Fruit fly (Drosophila melanogaster) whole organism, embryonic: ENCODE measurements around the gene CG45676.

Source experiments
- Awh ChIP-seq: fragments of 200-800 bp; sonication (Bioruptor generic); IDR thresholded peaks from 2 replicates; pipeline ENCODE4, ENCODE4 v1.3.6; 2022; ENCODE audit warnings: missing biosample characterization, missing genetic modification characterization
- CG10654 ChIP-seq: fragments of 200-800 bp; sonication (Bioruptor generic); optimal IDR thresholded peaks from 2 replicates; lab custom pipeline; 2016; ENCODE audit warnings: missing biosample characterization, missing genetic modification characterization
- CG11695 ChIP-seq: fragments of 200-800 bp; sonication (Bioruptor generic); IDR thresholded peaks from 3 replicates; pipeline ENCODE4 v1.3.6; 2022; ENCODE audit warnings: missing biosample characterization, missing genetic modification characterization
- CG12236 ChIP-seq: fragments of 200-800 bp; sonication (Bioruptor generic); optimal IDR thresholded peaks from 2 replicates; lab custom pipeline; 2016; ENCODE audit warnings: missing biosample characterization, missing genetic modification characterization
- CG1233 ChIP-seq: fragments of 200-800 bp; sonication (Bioruptor generic); optimal IDR thresholded peaks from 4 replicates; lab custom pipeline; 2018; ENCODE audit warnings: missing biosample characterization, mild to moderate bottlenecking, missing genetic modification characterization
- CG15011 ChIP-seq: fragments of 200-800 bp; sonication (Bioruptor generic); optimal IDR thresholded peaks from 3 replicates; lab custom pipeline; 2018; ENCODE audit warnings: missing biosample characterization, mild to moderate bottlenecking, missing genetic modification characterization
- CG17186 ChIP-seq: fragments of 200-800 bp; sonication (Bioruptor generic); optimal IDR thresholded peaks from 3 replicates; lab custom pipeline; 2017; ENCODE audit warnings: missing biosample characterization, missing genetic modification reagents, missing genetic modification characterization
- CG3281 ChIP-seq: fragments of 200-800 bp; sonication (Bioruptor generic); optimal IDR thresholded peaks from 3 replicates; lab custom pipeline; 2017; ENCODE audit warnings: missing biosample characterization, mild to moderate bottlenecking, missing genetic modification characterization
- CG33557 ChIP-seq: fragments of 200-800 bp; sonication (Bioruptor generic); optimal IDR thresholded peaks from 2 replicates; lab custom pipeline; 2019; ENCODE audit warnings: missing biosample characterization, mild to moderate bottlenecking, missing genetic modification characterization, moderate library complexity
- CG3407 ChIP-seq: fragments of 200-800 bp; sonication (Bioruptor generic); optimal IDR thresholded peaks from 2 replicates; lab custom pipeline; 2018; ENCODE audit warnings: missing biosample characterization, mild to moderate bottlenecking, missing genetic modification characterization
- CG34376 ChIP-seq: fragments of 200-800 bp; sonication (Bioruptor generic); optimal IDR thresholded peaks from 2 replicates; lab custom pipeline; 2018; ENCODE audit warnings: missing biosample characterization, mild to moderate bottlenecking, missing genetic modification characterization
- CG6654 ChIP-seq: fragments of 200-800 bp; sonication (Bioruptor generic); optimal IDR thresholded peaks from 2 replicates; lab custom pipeline; 2017; ENCODE audit warnings: missing biosample characterization, mild to moderate bottlenecking, missing genetic modification characterization
- CG6689 ChIP-seq: fragments of 200-800 bp; sonication (Bioruptor generic); IDR thresholded peaks from 2 replicates; pipeline ENCODE4 v1.3.6; 2022; ENCODE audit warnings: missing biosample characterization, missing genetic modification characterization
- CG7786 ChIP-seq: fragments of 200-800 bp; sonication (Bioruptor generic); optimal IDR thresholded peaks from 2 replicates; lab custom pipeline; 2016; ENCODE audit warnings: missing biosample characterization, missing genetic modification characterization
- CHES-1-like ChIP-seq: fragments of 200-800 bp; sonication (Bioruptor generic); optimal IDR thresholded peaks from 2 replicates; lab custom pipeline; 2016; ENCODE audit warnings: missing biosample characterization, missing genetic modification characterization
- Camta ChIP-seq: fragments of 200-800 bp; sonication (Bioruptor generic); optimal IDR thresholded peaks from 2 replicates; lab custom pipeline; 2016; ENCODE audit warnings: missing biosample characterization, missing genetic modification characterization
- D ChIP-seq, 2 experiments: fragments of 200-800 bp in 1 of 2; fragments of >200 bp in 1 of 2; sonication (Bioruptor generic) in 1 of 2; optimal IDR thresholded peaks; 2 replicates in 1 of 2; 3 replicates in 1 of 2; lab custom pipeline; 2017; ENCODE audit warnings: mild to moderate bottlenecking in 1 of 2, missing biosample characterization in 1 of 2, missing genetic modification characterization in 1 of 2, missing genetic modification reagents in 1 of 2
- Dip3 ChIP-seq: fragments of 200-800 bp; sonication (Bioruptor generic); optimal IDR thresholded peaks from 3 replicates; lab custom pipeline; 2016; ENCODE audit warnings: missing biosample characterization, missing genetic modification characterization
- HLH4C ChIP-seq: fragments of 200-800 bp; sonication (Bioruptor generic); IDR thresholded peaks from 3 replicates; pipeline ENCODE4 v1.3.6; 2022; ENCODE audit warnings: missing biosample characterization, missing genetic modification characterization; ENCODE audit not compliant: partially characterized antibody
- Hr39 ChIP-seq: fragments of >200 bp; optimal IDR thresholded peaks from 2 replicates; lab custom pipeline; 2017
- Lpt ChIP-seq: fragments of >200 bp; optimal IDR thresholded peaks from 2 replicates; lab custom pipeline; 2018; ENCODE audit warnings: missing biosample characterization, missing genetic modification characterization
- Med ChIP-seq: fragments of 200-800 bp; sonication (Bioruptor generic); peaks from one replicate; lab custom pipeline; 2016; ENCODE audit warnings: missing biosample characterization, missing genetic modification characterization, mild to moderate bottlenecking, inconsistent platforms, moderate library complexity
- Oli ChIP-seq: fragments of 200-800 bp; sonication (Bioruptor generic); optimal IDR thresholded peaks from 2 replicates; lab custom pipeline; 2018; ENCODE audit warnings: missing biosample characterization, mild to moderate bottlenecking, missing genetic modification characterization, moderate library complexity
- Sin3A ChIP-seq: fragments of >200 bp; optimal IDR thresholded peaks from 2 replicates; lab custom pipeline; 2018
- Taf1 ChIP-seq: fragments of 200-800 bp; sonication (Bioruptor generic); IDR thresholded peaks from 2 replicates; pipeline ENCODE4 v1.3.6; 2022; ENCODE audit warnings: missing biosample characterization, missing genetic modification characterization
- Tbp ChIP-seq: fragments of >200 bp; optimal IDR thresholded peaks from 2 replicates; lab custom pipeline; 2018; ENCODE audit warnings: missing biosample characterization, missing genetic modification characterization
- az2 ChIP-seq: fragments of 200-800 bp; sonication (Bioruptor generic); optimal IDR thresholded peaks from 3 replicates; lab custom pipeline; 2016; ENCODE audit warnings: missing biosample characterization, missing genetic modification characterization
- dimm ChIP-seq: fragments of 200-800 bp; sonication (Bioruptor generic); IDR thresholded peaks from 2 replicates; pipeline ENCODE4 v1.3.6; 2022; ENCODE audit warnings: missing biosample characterization, missing genetic modification characterization
- gce ChIP-seq: fragments of 200-800 bp; sonication (Bioruptor generic); IDR thresholded peaks from 3 replicates; pipeline ENCODE4 v1.3.6; 2022; ENCODE audit warnings: missing biosample characterization, missing genetic modification characterization
- gro ChIP-seq: fragments of 200-800 bp; sonication (Bioruptor generic); optimal IDR thresholded peaks from 2 replicates; lab custom pipeline; 2016; ENCODE audit warnings: missing biosample characterization, missing genetic modification characterization
- gsb ChIP-seq: fragments of 200-800 bp; sonication (Bioruptor generic); IDR thresholded peaks from 2 replicates; pipeline ENCODE4 v1.3.6; 2022; ENCODE audit warnings: missing biosample characterization, missing genetic modification characterization
- gsb-n ChIP-seq: fragments of 200-800 bp; sonication (Bioruptor generic); optimal IDR thresholded peaks from 3 replicates; lab custom pipeline; 2018; ENCODE audit warnings: missing biosample characterization, mild to moderate bottlenecking, missing genetic modification characterization
- hb ChIP-seq: fragments of 200-800 bp; sonication (Bioruptor generic); IDR thresholded peaks from 3 replicates; pipeline ENCODE4 v1.3.6; 2022; ENCODE audit warnings: missing biosample characterization, missing genetic modification characterization; ENCODE audit not compliant: partially characterized antibody
- hbn ChIP-seq: fragments of 200-800 bp; sonication (Bioruptor generic); IDR thresholded peaks from 2 replicates; pipeline ENCODE4 v1.3.6; 2022; ENCODE audit warnings: missing biosample characterization, missing genetic modification characterization; ENCODE audit not compliant: partially characterized antibody
- hkb ChIP-seq, 2 experiments: fragments of 200-800 bp in 1 of 2; fragments of >200 bp in 1 of 2; sonication (Bioruptor generic) in 1 of 2; IDR thresholded peaks in 1 of 2; optimal IDR thresholded peaks in 1 of 2; 2 replicates each; pipeline versions ENCODE4 v1.3.6 to Lab custom; 2017 to 2022; ENCODE audit warnings: missing biosample characterization in 1 of 2, missing genetic modification characterization in 1 of 2
- ind ChIP-seq: fragments of 200-800 bp; sonication (Bioruptor generic); optimal IDR thresholded peaks from 3 replicates; lab custom pipeline; 2016; ENCODE audit warnings: missing biosample characterization, missing genetic modification characterization
- lilli ChIP-seq: fragments of 200-800 bp; sonication (Bioruptor generic); optimal IDR thresholded peaks from 3 replicates; lab custom pipeline; 2016; ENCODE audit warnings: missing biosample characterization, missing genetic modification characterization
- lola ChIP-seq, 3 experiments: fragments of >200 bp in 2 of 3; fragments of 200-800 bp in 1 of 3; sonication (Bioruptor generic) in 1 of 3; optimal IDR thresholded peaks; 2 replicates each; lab custom pipeline; 2017 to 2019; ENCODE audit warnings: missing biosample characterization in 3 of 3, missing genetic modification characterization in 3 of 3, mild to moderate bottlenecking in 1 of 3, moderate library complexity in 1 of 3
- pros ChIP-seq: fragments of 200-800 bp; sonication (Bioruptor generic); optimal IDR thresholded peaks from 3 replicates; lab custom pipeline; 2019; ENCODE audit warnings: missing biosample characterization, mild to moderate bottlenecking, missing genetic modification characterization, moderate library complexity
- pzg ChIP-seq: fragments of 200-800 bp; sonication (Bioruptor generic); optimal IDR thresholded peaks from 3 replicates; lab custom pipeline; 2018; ENCODE audit warnings: missing biosample characterization, mild to moderate bottlenecking, missing genetic modification characterization, moderate library complexity
- sob ChIP-seq: fragments of 200-800 bp; sonication (Bioruptor generic); IDR thresholded peaks from 2 replicates; pipeline ENCODE4 v1.3.6; 2022; ENCODE audit warnings: missing biosample characterization, missing genetic modification characterization
- ttk ChIP-seq: fragments of 200-800 bp; sonication (Bioruptor generic); IDR thresholded peaks from 2 replicates; pipeline ENCODE4 v2.1.2; 2022; ENCODE audit warnings: missing biosample characterization, missing genetic modification characterization
- tup ChIP-seq: fragments of 200-800 bp; sonication (Bioruptor generic); optimal IDR thresholded peaks from 2 replicates; lab custom pipeline; 2016; ENCODE audit warnings: missing biosample characterization, mild to moderate bottlenecking, missing genetic modification characterization, moderate library complexity
- vfl ChIP-seq: fragments of 200-800 bp; sonication (Bioruptor generic); optimal IDR thresholded peaks from 2 replicates; lab custom pipeline; 2016; ENCODE audit warnings: missing biosample characterization, missing genetic modification characterization
- vnd ChIP-seq: fragments of 200-800 bp; sonication (Bioruptor generic); IDR thresholded peaks from 3 replicates; pipeline ENCODE4 v1.3.6; 2022; ENCODE audit warnings: missing biosample characterization, missing genetic modification characterization; ENCODE audit not compliant: partially characterized antibody
- yki ChIP-seq: fragments of >200 bp; optimal IDR thresholded peaks from 3 replicates; lab custom pipeline; 2018

Gene CG45676

dm6 chr3R:11429814-11430213 lies 11.1 kb downstream of the CG45676 start, which contains the start of gene Dtd (continued):
- 0 out of 3 replicates have a peak, but pooled peaks have one; percentile 24 for TF ChIP-seq HLH4C
- TF ChIP-seq hbn (GFP tag; lab: Robert Waterston, UW): no peak
- TF ChIP-seq gsb-n (tag; lab: Kevin White, UChicago): no peak
- no peak for TF ChIP-seq CG17186 (GFP tag; lab: Kevin White, UChicago)
- 0 out of 2 replicates have a peak, but pooled peaks have one; percentile 8 for TF ChIP-seq sob (GFP tag; lab: Robert Waterston, UW)
- peak; percentile 71 for TF ChIP-seq Med
- TF ChIP-seq ttk (GFP tag; lab: Robert Waterston, UW): no peak
- TF ChIP-seq Awh (GFP tag; lab: Robert Waterston, UW): no peak
- no peak for TF ChIP-seq gce (GFP tag; lab: Robert Waterston, UW)
- no peak for TF ChIP-seq ind (GFP tag; lab: Kevin White, UChicago)
- no peak for TF ChIP-seq D (optimal IDR thresholded peaks at IDR 0.05; lab: Kevin White, UChicago)
- TF ChIP-seq D (GFP tag; optimal IDR thresholded peaks at IDR 0.05; lab: Kevin White, UChicago): no peak
- no peak for TF ChIP-seq CG6689 (GFP tag; lab: Robert Waterston, UW)
- no peak for TF ChIP-seq CG10654
- no peak for TF ChIP-seq gsb (GFP tag; lab: Robert Waterston, UW)
- no peak for TF ChIP-seq dimm (GFP tag; lab: Robert Waterston, UW)
- no peak for TF ChIP-seq vnd (GFP tag; lab: Robert Waterston, UW)
- no peak for TF ChIP-seq Sin3A (lab: Kevin White, UChicago)
- no peak for TF ChIP-seq pros (GFP tag; lab: Kevin White, UChicago)
- peak; percentile 25 for TF ChIP-seq pzg
- no peak for TF ChIP-seq lola (GFP tag; optimal IDR thresholded peaks at IDR 0.05; lab: Kevin White, UChicago)
- no peak for TF ChIP-seq CG34376 (GFP tag; lab: Kevin White, UChicago)
- TF ChIP-seq Oli (tag; lab: Kevin White, UChicago): no peak
- TF ChIP-seq Taf1 (GFP tag; lab: Robert Waterston, UW): peak; percentile 16; the same call in 1 of the 2 replicates
- no peak for TF ChIP-seq CG6654 (GFP tag; lab: Kevin White, UChicago)
- TF ChIP-seq tup: no peak
- TF ChIP-seq vfl (GFP tag; lab: Kevin White, UChicago): no peak
- TF ChIP-seq hb: no peak
- TF ChIP-seq CG3281 (GFP tag; lab: Kevin White, UChicago): no peak
- no peak for TF ChIP-seq CG33557 (GFP tag; lab: Kevin White, UChicago)
- no peak for TF ChIP-seq az2 (GFP tag; lab: Kevin White, UChicago)
- TF ChIP-seq Dip3 (GFP tag; lab: Kevin White, UChicago): no peak
- no peak for TF ChIP-seq CG11695 (GFP tag; lab: Robert Waterston, UW)
- TF ChIP-seq Lpt (GFP tag; lab: Kevin White, UChicago): no peak
- no peak for TF ChIP-seq CG1233 (GFP tag; lab: Kevin White, UChicago)
- no peak for TF ChIP-seq CG3407
- peak; percentile 16 for TF ChIP-seq lilli
- no peak for TF ChIP-seq yki
- TF ChIP-seq Tbp (GFP tag; lab: Kevin White, UChicago): no peak
- TF ChIP-seq Hr39 (lab: Kevin White, UChicago): no peak
- no peak for TF ChIP-seq gro (GFP tag; lab: Kevin White, UChicago)
- no peak for TF ChIP-seq CG12236 (GFP tag; lab: Kevin White, UChicago)
- TF ChIP-seq CHES-1-like: no peak
- no peak for TF ChIP-seq CG15011 (GFP tag; lab: Kevin White, UChicago)
- TF ChIP-seq CG7786 (GFP tag; lab: Kevin White, UChicago): no peak
- TF ChIP-seq Camta (GFP tag; lab: Kevin White, UChicago): no peak
- no peak for TF ChIP-seq hkb (optimal IDR thresholded peaks at IDR 0.05; lab: Kevin White, UChicago)
- no peak for TF ChIP-seq hkb (GFP tag; IDR thresholded peaks at IDR 0.05; lab: Robert Waterston, UW)
